Fruit fly (Drosophila melanogaster) whole organism, embryonic: ENCODE results near the gene CG8641.

Experiments used
- Bteb2 ChIP-seq: fragments of 200-800 bp; sonication (Bioruptor generic); optimal IDR thresholded peaks from 2 replicates; lab custom pipeline; 2016; ENCODE audit warnings: missing biosample characterization, missing genetic modification characterization
- CG18476 ChIP-seq: fragments of 200-800 bp; sonication (Bioruptor generic); optimal IDR thresholded peaks from 2 replicates; lab custom pipeline; 2016; ENCODE audit warnings: missing biosample characterization, mild to moderate bottlenecking, missing genetic modification characterization
- CG31388 ChIP-seq: fragments of 200-800 bp; sonication (Bioruptor generic); optimal IDR thresholded peaks from 2 replicates; lab custom pipeline; 2016; ENCODE audit warnings: missing biosample characterization, missing genetic modification characterization
- CG5245 ChIP-seq: fragments of 200-800 bp; sonication (Bioruptor generic); optimal IDR thresholded peaks from 3 replicates; lab custom pipeline; 2016; ENCODE audit warnings: missing biosample characterization, missing genetic modification characterization
- CTCF ChIP-seq: fragments of 200-800 bp; sonication (Bioruptor generic); optimal IDR thresholded peaks from 2 replicates; lab custom pipeline; 2017; ENCODE audit warnings: missing biosample characterization, mild to moderate bottlenecking, missing genetic modification characterization, moderate library complexity
- Scr ChIP-seq: fragments of 200-800 bp; sonication (Bioruptor generic); IDR thresholded peaks from 2 replicates; pipeline ENCODE4 v1.3.6; 2022; ENCODE audit warnings: missing biosample characterization, missing genetic modification characterization; ENCODE audit not compliant: partially characterized antibody
- br ChIP-seq: fragments of >200 bp; optimal IDR thresholded peaks from 2 replicates; lab custom pipeline; 2017
- btn ChIP-seq: fragments of 200-800 bp; sonication (Bioruptor generic); optimal IDR thresholded peaks from 2 replicates; lab custom pipeline; 2016; ENCODE audit warnings: missing biosample characterization, missing genetic modification characterization
- da ChIP-seq: fragments of 200-800 bp; sonication (Bioruptor generic); optimal IDR thresholded peaks from 2 replicates; lab custom pipeline; 2016; ENCODE audit warnings: missing biosample characterization, missing genetic modification characterization
- dysf ChIP-seq: fragments of 200-800 bp; sonication (Bioruptor generic); IDR thresholded peaks from 3 replicates; pipeline ENCODE4 v1.3.6; 2022; ENCODE audit warnings: missing biosample characterization, missing genetic modification characterization
- fd102C ChIP-seq: fragments of 200-800 bp; sonication (Bioruptor generic); optimal IDR thresholded peaks from 2 replicates; lab custom pipeline; 2018; ENCODE audit warnings: missing biosample characterization, mild to moderate bottlenecking, missing genetic modification characterization, moderate library complexity
- psq ChIP-seq: fragments of 200-800 bp; sonication (Bioruptor generic); optimal IDR thresholded peaks from 2 replicates; lab custom pipeline; 2017; ENCODE audit warnings: missing biosample characterization, missing genetic modification characterization
- sens-2 ChIP-seq: fragments of 200-800 bp; sonication (Bioruptor generic); IDR thresholded peaks from 2 replicates; pipeline ENCODE4 v1.3.6; 2022; ENCODE audit warnings: missing biosample characterization, missing genetic modification characterization
- sima ChIP-seq: fragments of 200-800 bp; sonication (Bioruptor generic); optimal IDR thresholded peaks from 2 replicates; lab custom pipeline; 2016; ENCODE audit warnings: missing biosample characterization, missing genetic modification characterization

DNA sequence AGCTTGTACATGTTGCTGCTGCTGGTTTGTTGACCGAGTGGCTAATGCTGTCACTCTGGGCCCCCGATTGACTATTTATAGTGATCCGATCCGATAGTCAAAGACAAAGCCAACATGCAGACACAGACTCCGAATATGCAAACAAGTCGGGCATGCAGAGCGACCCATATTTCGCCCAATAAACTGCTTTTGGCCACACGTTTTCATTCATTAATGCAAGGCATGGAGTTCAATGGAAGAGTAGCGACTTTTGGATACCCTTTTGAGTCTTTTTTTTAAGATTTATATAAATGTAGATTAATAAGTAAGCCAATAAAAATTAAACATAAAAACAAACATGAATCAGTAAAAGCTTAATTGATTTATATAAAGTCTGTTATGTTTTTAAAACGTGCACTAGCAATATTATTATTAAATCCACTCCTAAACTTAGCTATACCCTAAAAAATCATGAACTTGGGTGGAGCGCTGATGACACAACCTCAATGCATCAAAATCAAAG, 9.3 kb upstream of the CG8641 start, which contains the start of gene Cpr65Ea:
- TF ChIP-seq btn, result no peak
- TF ChIP-seq psq (GFP tag; lab: Kevin White, UChicago), result no peak
- TF ChIP-seq Bteb2, result no peak
- TF ChIP-seq sima, result no peak
- TF ChIP-seq CG31388 (GFP tag; lab: Kevin White, UChicago), result no peak
- TF ChIP-seq CG5245 (GFP tag; lab: Kevin White, UChicago), result no peak
- no peak for TF ChIP-seq br (lab: Kevin White, UChicago)
- 0 out of 3 replicates have a peak, but pooled peaks have one; percentile 28 for TF ChIP-seq dysf (GFP tag; lab: Robert Waterston, UW)
- TF ChIP-seq da (GFP tag; lab: Kevin White, UChicago), result no peak
- no peak for TF ChIP-seq CTCF
- TF ChIP-seq sens-2 (GFP tag; lab: Robert Waterston, UW), result no peak
- TF ChIP-seq fd102C (GFP tag; lab: Kevin White, UChicago), result no peak
- TF ChIP-seq Scr (GFP tag; lab: Robert Waterston, UW), result no peak
- TF ChIP-seq CG18476, result no peak
